Worm (Caenorhabditis elegans): ENCODE measurements around the gene K08F8.15.

ce11 chrII:8747939-8748352 lies 18.7 kb upstream of the K08F8.15 start:
- no peak for TF ChIP-seq him-1 (tag; optimal IDR thresholded peaks at IDR 0.05)
- no peak for TF ChIP-seq W03F9.2 (tag; optimal IDR thresholded peaks at IDR 0.05)
- TF ChIP-seq dao-5 (tag; optimal IDR thresholded peaks at IDR 0.05), result no peak
